Fruit fly (Drosophila melanogaster) whole organism, embryonic: ENCODE measurements around the gene CG7512.

ENCODE experiments used
- Awh ChIP-seq: fragments of 200-800 bp; sonication (Bioruptor generic); IDR thresholded peaks from 2 replicates; pipeline ENCODE4, ENCODE4 v1.3.6; 2022; ENCODE audit warnings: missing biosample characterization, missing genetic modification characterization
- CG10267 ChIP-seq: fragments of 200-800 bp; sonication (Bioruptor generic); optimal IDR thresholded peaks from 2 replicates; lab custom pipeline; 2018; ENCODE audit warnings: missing biosample characterization, mild to moderate bottlenecking, missing genetic modification characterization, moderate library complexity
- CG11085 ChIP-seq: fragments of 200-800 bp; sonication (Bioruptor generic); IDR thresholded peaks from 2 replicates; pipeline ENCODE4 v1.3.6; 2022; ENCODE audit warnings: missing biosample characterization, missing genetic modification characterization
- CG11723 ChIP-seq: fragments of 200-800 bp; sonication (Bioruptor generic); optimal IDR thresholded peaks from 2 replicates; lab custom pipeline; 2017; ENCODE audit warnings: missing biosample characterization, mild to moderate bottlenecking, missing genetic modification characterization
- CG12744 ChIP-seq: fragments of 200-800 bp; sonication (Bioruptor generic); optimal IDR thresholded peaks from 2 replicates; lab custom pipeline; 2016; ENCODE audit warnings: missing biosample characterization, missing genetic modification characterization
- CG12769 ChIP-seq: fragments of 200-800 bp; sonication (Bioruptor generic); optimal IDR thresholded peaks from 2 replicates; lab custom pipeline; 2019; ENCODE audit warnings: missing biosample characterization, mild to moderate bottlenecking, missing genetic modification characterization, moderate library complexity
- CG14050 ChIP-seq: fragments of 200-800 bp; sonication (Bioruptor generic); IDR thresholded peaks from 3 replicates; pipeline ENCODE4 v1.3.6; 2022; ENCODE audit warnings: missing biosample characterization, missing genetic modification characterization
- CG16815 ChIP-seq: fragments of 200-800 bp; sonication (Bioruptor generic); optimal IDR thresholded peaks from 3 replicates; lab custom pipeline; 2017; ENCODE audit warnings: missing biosample characterization, mild to moderate bottlenecking, missing genetic modification characterization
- CG1792 ChIP-seq: fragments of 200-800 bp; sonication (Bioruptor generic); optimal IDR thresholded peaks from 2 replicates; lab custom pipeline; 2016; ENCODE audit warnings: missing biosample characterization, missing genetic modification characterization
- CG2129 ChIP-seq: fragments of 200-800 bp; sonication (Bioruptor generic); IDR thresholded peaks from 2 replicates; pipeline ENCODE4 v1.3.6; 2022; ENCODE audit warnings: missing biosample characterization, missing genetic modification characterization; ENCODE audit not compliant: partially characterized antibody
- CG2712 ChIP-seq: fragments of 200-800 bp; optimal IDR thresholded peaks from 3 replicates; lab custom pipeline; 2019; ENCODE audit warnings: missing biosample characterization, mild to moderate bottlenecking, missing genetic modification characterization, moderate library complexity
- CG30431 ChIP-seq: fragments of 200-800 bp; sonication (Bioruptor generic); optimal IDR thresholded peaks from 2 replicates; lab custom pipeline; 2017; ENCODE audit warnings: missing biosample characterization, missing genetic modification characterization
- CG3726 ChIP-seq: fragments of 200-800 bp; sonication (Bioruptor generic); IDR thresholded peaks from 3 replicates; pipeline ENCODE4, ENCODE4 v1.3.6; 2022; ENCODE audit warnings: missing biosample characterization, missing genetic modification characterization
- CG3847 ChIP-seq: fragments of 200-800 bp; sonication (Bioruptor generic); IDR thresholded peaks from 2 replicates; pipeline ENCODE4 v1.3.6; 2022; ENCODE audit warnings: missing biosample characterization, missing genetic modification characterization
- CG5180 ChIP-seq: fragments of 200-800 bp; sonication (Bioruptor generic); optimal IDR thresholded peaks from 3 replicates; lab custom pipeline; 2017; ENCODE audit warnings: missing biosample characterization, missing genetic modification characterization, mild to moderate bottlenecking, moderate library complexity, missing genetic modification reagents
- CG5953 ChIP-seq: fragments of 200-800 bp; sonication (Bioruptor generic); IDR thresholded peaks from 2 replicates; pipeline ENCODE4 v1.3.6; 2022; ENCODE audit warnings: missing biosample characterization, missing genetic modification characterization
- CG7556 ChIP-seq: fragments of 200-800 bp; sonication (Bioruptor generic); optimal IDR thresholded peaks from 2 replicates; lab custom pipeline; 2017; ENCODE audit warnings: missing biosample characterization, mild to moderate bottlenecking, missing genetic modification characterization
- CG7745 ChIP-seq: fragments of 200-800 bp; sonication (Bioruptor generic); optimal IDR thresholded peaks from 2 replicates; lab custom pipeline; 2018; ENCODE audit warnings: missing biosample characterization, mild to moderate bottlenecking, missing genetic modification characterization, moderate library complexity
- CG8359 ChIP-seq: fragments of 200-800 bp; sonication (Bioruptor generic); optimal IDR thresholded peaks from 2 replicates; lab custom pipeline; 2017; ENCODE audit warnings: missing biosample characterization, mild to moderate bottlenecking, missing genetic modification characterization, borderline replicate concordance
- CG8388 ChIP-seq: fragments of 200-800 bp; sonication (Bioruptor generic); optimal IDR thresholded peaks from 2 replicates; lab custom pipeline; 2019; ENCODE audit warnings: missing biosample characterization, mild to moderate bottlenecking, missing genetic modification characterization, moderate library complexity
- CG8478 ChIP-seq: fragments of >200 bp; optimal IDR thresholded peaks from 2 replicates; lab custom pipeline; 2018
- Chrac-16 ChIP-seq: fragments of 200-800 bp; sonication (Bioruptor generic); optimal IDR thresholded peaks from 3 replicates; lab custom pipeline; 2016; ENCODE audit warnings: missing biosample characterization, missing genetic modification characterization
- Deaf1 ChIP-seq: fragments of 200-800 bp; optimal IDR thresholded peaks from 3 replicates; lab custom pipeline; 2019; ENCODE audit warnings: missing biosample characterization, mild to moderate bottlenecking, missing genetic modification characterization, moderate library complexity
- Ets65A ChIP-seq: fragments of 200-800 bp; sonication (Bioruptor generic); peaks from one replicate; lab custom pipeline; 2016; ENCODE audit warnings: missing biosample characterization, missing genetic modification characterization
- HLH3B ChIP-seq: fragments of 200-800 bp; sonication (Bioruptor generic); IDR thresholded peaks from 2 replicates; pipeline ENCODE4 v1.3.6; 2022; ENCODE audit warnings: missing biosample characterization, missing genetic modification characterization
- Hr39 ChIP-seq: fragments of >200 bp; optimal IDR thresholded peaks from 2 replicates; lab custom pipeline; 2017
- Lim3 ChIP-seq: fragments of 200-800 bp; sonication (Bioruptor generic); IDR thresholded peaks from 2 replicates; pipeline ENCODE4 v1.3.6; 2022; ENCODE audit warnings: missing biosample characterization, missing genetic modification characterization
- Pdp1 ChIP-seq, 2 experiments: fragments of 200-800 bp; sonication (Bioruptor generic); optimal IDR thresholded peaks; 3 replicates each; lab custom pipeline; 2016; ENCODE audit warnings: missing biosample characterization in 2 of 2, missing genetic modification characterization in 2 of 2, mild to moderate bottlenecking in 1 of 2, moderate library complexity in 1 of 2
- Ssrp ChIP-seq: fragments of 200-800 bp; sonication (Bioruptor generic); optimal IDR thresholded peaks from 2 replicates; lab custom pipeline; 2018; ENCODE audit warnings: missing biosample characterization, mild to moderate bottlenecking, missing genetic modification characterization, moderate library complexity
- Xbp1 ChIP-seq: fragments of 200-800 bp; sonication (Bioruptor generic); optimal IDR thresholded peaks from 3 replicates; lab custom pipeline; 2016; ENCODE audit warnings: missing biosample characterization, mild to moderate bottlenecking, missing genetic modification characterization
- ab ChIP-seq: fragments of 200-800 bp; sonication (Bioruptor generic); optimal IDR thresholded peaks from 2 replicates; lab custom pipeline; 2016; ENCODE audit warnings: missing biosample characterization, missing genetic modification characterization
- ac ChIP-seq: fragments of 200-800 bp; sonication (Bioruptor generic); optimal IDR thresholded peaks from 3 replicates; lab custom pipeline; 2017; ENCODE audit warnings: missing biosample characterization, mild to moderate bottlenecking, missing genetic modification characterization
- al ChIP-seq: fragments of 200-800 bp; sonication (Bioruptor generic); IDR thresholded peaks from 2 replicates; pipeline ENCODE4 v1.3.6; 2022; ENCODE audit warnings: missing biosample characterization, missing genetic modification characterization
- bowl ChIP-seq: fragments of 200-800 bp; sonication (Bioruptor generic); IDR thresholded peaks from 2 replicates; pipeline ENCODE4 v1.3.6; 2022; ENCODE audit warnings: missing biosample characterization, missing genetic modification characterization
- cad ChIP-seq: fragments of >200 bp; optimal IDR thresholded peaks from 2 replicates; lab custom pipeline; 2017; ENCODE audit warnings: missing biosample characterization, missing genetic modification characterization
- corto ChIP-seq: fragments of 200-800 bp; sonication (Bioruptor generic); optimal IDR thresholded peaks from 2 replicates; lab custom pipeline; 2016; ENCODE audit warnings: missing biosample characterization, mild to moderate bottlenecking, missing genetic modification characterization, moderate library complexity
- croc ChIP-seq: fragments of 200-800 bp; sonication (Bioruptor generic); conservative IDR thresholded peaks from 3 replicates; pipeline ENCODE4 v1.3.6; 2022; ENCODE audit warnings: missing biosample characterization, missing genetic modification characterization
- da ChIP-seq: fragments of 200-800 bp; sonication (Bioruptor generic); optimal IDR thresholded peaks from 2 replicates; lab custom pipeline; 2016; ENCODE audit warnings: missing biosample characterization, missing genetic modification characterization
- en ChIP-seq: fragments of 200-800 bp; sonication (Bioruptor generic); optimal IDR thresholded peaks from 2 replicates; lab custom pipeline; 2016; ENCODE audit warnings: missing biosample characterization, missing genetic modification characterization
- esg ChIP-seq: fragments of 200-800 bp; sonication (Bioruptor generic); conservative IDR thresholded peaks from 2 replicates; pipeline ENCODE4 v1.3.6; 2022; ENCODE audit warnings: missing biosample characterization, missing genetic modification characterization
- hb ChIP-seq: fragments of 200-800 bp; sonication (Bioruptor generic); IDR thresholded peaks from 3 replicates; pipeline ENCODE4 v1.3.6; 2022; ENCODE audit warnings: missing biosample characterization, missing genetic modification characterization; ENCODE audit not compliant: partially characterized antibody
- kah ChIP-seq: fragments of 200-800 bp; sonication (Bioruptor generic); optimal IDR thresholded peaks from 2 replicates; lab custom pipeline; 2018; ENCODE audit warnings: missing biosample characterization, mild to moderate bottlenecking, missing genetic modification characterization
- kay ChIP-seq: fragments of 200-800 bp; sonication (Bioruptor generic); optimal IDR thresholded peaks from 2 replicates; lab custom pipeline; 2016; ENCODE audit warnings: missing biosample characterization, missing genetic modification characterization
- klu ChIP-seq: fragments of 200-800 bp; sonication (Bioruptor generic); IDR thresholded peaks from 2 replicates; pipeline ENCODE4 v1.3.6; 2022; ENCODE audit warnings: missing biosample characterization, missing genetic modification characterization
- lbe ChIP-seq: fragments of 200-800 bp; sonication (Bioruptor generic); optimal IDR thresholded peaks from 2 replicates; lab custom pipeline; 2016; ENCODE audit warnings: missing biosample characterization, mild to moderate bottlenecking, missing genetic modification characterization
- lilli ChIP-seq: fragments of 200-800 bp; sonication (Bioruptor generic); optimal IDR thresholded peaks from 3 replicates; lab custom pipeline; 2016; ENCODE audit warnings: missing biosample characterization, missing genetic modification characterization
- lmd ChIP-seq: fragments of 200-800 bp; sonication (Bioruptor generic); IDR thresholded peaks from 2 replicates; pipeline ENCODE4 v1.3.6; 2022; ENCODE audit warnings: missing biosample characterization, missing genetic modification characterization
- pita ChIP-seq: fragments of 200-800 bp; sonication (Bioruptor generic); optimal IDR thresholded peaks from 2 replicates; lab custom pipeline; 2017; ENCODE audit warnings: missing biosample characterization, mild to moderate bottlenecking, missing genetic modification characterization
- seq ChIP-seq: fragments of 200-800 bp; sonication (Bioruptor generic); IDR thresholded peaks from 2 replicates; pipeline ENCODE4 v1.3.6; 2022; ENCODE audit warnings: missing biosample characterization, missing genetic modification characterization
- tup ChIP-seq: fragments of 200-800 bp; sonication (Bioruptor generic); optimal IDR thresholded peaks from 2 replicates; lab custom pipeline; 2016; ENCODE audit warnings: missing biosample characterization, mild to moderate bottlenecking, missing genetic modification characterization, moderate library complexity
- tx ChIP-seq: fragments of 200-800 bp; sonication (Bioruptor generic); optimal IDR thresholded peaks from 2 replicates; lab custom pipeline; 2016; ENCODE audit warnings: missing biosample characterization, missing genetic modification characterization
- unpg ChIP-seq: fragments of 200-800 bp; sonication (Bioruptor generic); optimal IDR thresholded peaks from 3 replicates; lab custom pipeline; 2018; ENCODE audit warnings: missing biosample characterization, mild to moderate bottlenecking, missing genetic modification characterization, moderate library complexity
- usp ChIP-seq: fragments of >200 bp; optimal IDR thresholded peaks from 2 replicates; lab custom pipeline; 2017; ENCODE audit warnings: missing biosample characterization, missing genetic modification characterization

Gene CG7512

dm6 chr3L:11522613-11523012 lies 9.1 kb downstream of the CG7512 start, which contains the start of the genes CG11714 and Fuca:
Gene CG11714, minus strand, starts transcription at chr3L:11522713.
Gene Fuca, minus strand, starts transcription at chr3L:11522713.
- no peak for TF ChIP-seq da (GFP tag; lab: Kevin White, UChicago)
- no peak for TF ChIP-seq ab
- TF ChIP-seq lilli (GFP tag; lab: Kevin White, UChicago), result no peak
- no peak for TF ChIP-seq CG5953 (GFP tag; lab: Robert Waterston, UW)
- TF ChIP-seq cad (GFP tag; lab: Kevin White, UChicago), result no peak
- TF ChIP-seq Xbp1 (GFP tag; lab: Kevin White, UChicago), result no peak
- no peak for TF ChIP-seq CG10267 (tag; lab: Kevin White, UChicago)
- TF ChIP-seq lmd (GFP tag; lab: Robert Waterston, UW), result no peak
- no peak for TF ChIP-seq Chrac-16 (GFP tag; lab: Kevin White, UChicago)
- TF ChIP-seq CG14050 (GFP tag; lab: Robert Waterston, UW), result no peak
- no peak for TF ChIP-seq CG12744 (GFP tag; lab: Kevin White, UChicago)
- TF ChIP-seq Awh (GFP tag; lab: Robert Waterston, UW), result no peak
- no peak for TF ChIP-seq kay (GFP tag; lab: Kevin White, UChicago)
- no peak for TF ChIP-seq hb
- no peak for TF ChIP-seq CG2712 (tag; lab: Kevin White, UChicago)
- no peak for TF ChIP-seq CG7556 (GFP tag; lab: Kevin White, UChicago)
- TF ChIP-seq Ets65A (GFP tag; lab: Kevin White, UChicago), result no peak
- no peak for TF ChIP-seq CG11723 (GFP tag; lab: Kevin White, UChicago)
- no peak for TF ChIP-seq croc (GFP tag; lab: Robert Waterston, UW)
- no peak for TF ChIP-seq esg
- TF ChIP-seq, all 482 proteins: peak for 0

DNA sequence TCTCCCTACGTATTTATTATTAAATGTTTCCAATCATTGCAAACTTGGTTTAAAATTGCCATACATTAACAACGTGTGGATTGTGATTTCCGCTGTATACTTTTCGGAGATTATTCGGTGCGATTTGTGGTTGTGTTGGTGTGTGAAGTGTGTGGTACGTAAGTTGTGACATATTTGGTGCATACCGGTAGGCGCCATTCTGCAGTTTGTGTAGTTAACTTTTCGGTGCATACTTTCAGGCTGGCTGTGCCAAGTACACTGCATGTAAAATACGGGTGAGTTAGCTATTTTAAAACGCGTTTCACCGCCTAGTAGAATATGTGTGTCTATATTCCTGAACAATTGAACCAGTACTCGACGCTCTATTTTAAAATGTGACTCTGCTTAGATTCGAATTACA lies 9.8 kb downstream of the CG7512 start:
- TF ChIP-seq seq (GFP tag; lab: Robert Waterston, UW) (no peak), CG7745 (no peak), al (GFP tag; lab: Robert Waterston, UW) (no peak), tup (no peak), CG16815 (GFP tag; lab: Kevin White, UChicago) (no peak), HLH3B (GFP tag; lab: Robert Waterston, UW) (no peak), Lim3 (no peak), CG1792 (GFP tag; lab: Kevin White, UChicago) (no peak), usp (no peak), CG8359 (GFP tag; lab: Kevin White, UChicago) (no peak), Pdp1 (GFP tag; optimal IDR thresholded peaks at IDR 0.05; lab: Kevin White, UChicago) (no peak), CG8388 (GFP tag; lab: Kevin White, UChicago) (no peak), bowl (GFP tag; lab: Robert Waterston, UW) (no peak), klu (GFP tag; lab: Robert Waterston, UW) (no peak), Ssrp (tag; lab: Kevin White, UChicago) (no peak), Hr39 (lab: Kevin White, UChicago) (no peak), lbe (GFP tag; lab: Kevin White, UChicago) (no peak), CG11085 (GFP tag; lab: Robert Waterston, UW) (no peak), CG12769 (tag; lab: Kevin White, UChicago) (no peak), pita (GFP tag; lab: Kevin White, UChicago) (peak; percentile 36), ac (GFP tag; lab: Kevin White, UChicago) (no peak), CG30431 (GFP tag; lab: Kevin White, UChicago) (no peak), CG8478 (lab: Kevin White, UChicago) (no peak), en (GFP tag; lab: Kevin White, UChicago) (no peak), CG5180 (GFP tag; lab: Kevin White, UChicago) (no peak), corto (GFP tag; lab: Kevin White, UChicago) (no peak), CG3726 (GFP tag; lab: Robert Waterston, UW) (no peak), kah (GFP tag; lab: Kevin White, UChicago) (no peak), CG2129 (GFP tag; lab: Robert Waterston, UW) (no peak), CG3847 (GFP tag; lab: Robert Waterston, UW) (no peak), tx (GFP tag; lab: Kevin White, UChicago) (no peak), Deaf1 (tag; lab: Kevin White, UChicago) (no peak), unpg (GFP tag; lab: Kevin White, UChicago) (no peak)
